Fruit fly (Drosophila melanogaster) whole organism, embryonic: ENCODE results near the gene Ist1.

Source experiments
- Atf6 ChIP-seq: fragments of 200-800 bp; sonication (Bioruptor generic); IDR thresholded peaks from 2 replicates; pipeline ENCODE4 v1.3.6; 2022; ENCODE audit warnings: missing biosample characterization, missing genetic modification characterization
- Awh ChIP-seq: fragments of 200-800 bp; sonication (Bioruptor generic); IDR thresholded peaks from 2 replicates; pipeline ENCODE4, ENCODE4 v1.3.6; 2022; ENCODE audit warnings: missing biosample characterization, missing genetic modification characterization
- C15 ChIP-seq: fragments of 200-800 bp; sonication (Bioruptor generic); IDR thresholded peaks from 3 replicates; pipeline ENCODE4 v1.3.6; 2022; ENCODE audit warnings: missing biosample characterization, missing genetic modification characterization
- CG1024 ChIP-seq: fragments of 200-800 bp; sonication (Bioruptor generic); IDR thresholded peaks from 2 replicates; pipeline ENCODE4 v1.3.6; 2022; ENCODE audit warnings: missing biosample characterization, missing genetic modification characterization
- CG10543 ChIP-seq: fragments of 200-800 bp; sonication (Bioruptor generic); optimal IDR thresholded peaks from 3 replicates; lab custom pipeline; 2017; ENCODE audit warnings: missing biosample characterization, mild to moderate bottlenecking, missing genetic modification characterization, moderate library complexity
- CG11093 ChIP-seq: fragments of 200-800 bp; sonication (Bioruptor generic); IDR thresholded peaks from 3 replicates; pipeline ENCODE4 v1.3.6; 2022; ENCODE audit warnings: missing biosample characterization, missing genetic modification characterization
- CG11560 ChIP-seq: fragments of 200-800 bp; sonication (Bioruptor generic); IDR thresholded peaks from 3 replicates; pipeline ENCODE4 v1.3.6; 2022; ENCODE audit warnings: missing biosample characterization, missing genetic modification characterization
- CG12299 ChIP-seq: fragments of 200-800 bp; sonication (Bioruptor generic); optimal IDR thresholded peaks from 2 replicates; lab custom pipeline; 2018; ENCODE audit warnings: missing biosample characterization, mild to moderate bottlenecking, missing genetic modification characterization
- CG13775 ChIP-seq: fragments of 200-800 bp; sonication (Bioruptor generic); optimal IDR thresholded peaks from 3 replicates; lab custom pipeline; 2017; ENCODE audit warnings: missing biosample characterization, mild to moderate bottlenecking, missing genetic modification characterization
- CG14014 ChIP-seq: fragments of 200-800 bp; sonication (Bioruptor generic); IDR thresholded peaks from 2 replicates; pipeline ENCODE4 v1.3.6; 2022; ENCODE audit warnings: missing biosample characterization, missing genetic modification characterization
- CG14860 ChIP-seq: fragments of 200-800 bp; sonication (Bioruptor generic); IDR thresholded peaks from 3 replicates; pipeline ENCODE4 v1.3.6; 2022; ENCODE audit warnings: missing biosample characterization, missing genetic modification characterization; ENCODE audit not compliant: partially characterized antibody
- CG17912 ChIP-seq: fragments of 200-800 bp; sonication (Bioruptor generic); optimal IDR thresholded peaks from 2 replicates; lab custom pipeline; 2018; ENCODE audit warnings: missing biosample characterization, mild to moderate bottlenecking, missing genetic modification characterization
- CG18262 ChIP-seq: fragments of 200-800 bp; optimal IDR thresholded peaks from 3 replicates; lab custom pipeline; 2019; ENCODE audit warnings: missing biosample characterization, mild to moderate bottlenecking, missing genetic modification characterization, moderate library complexity
- CG31441 ChIP-seq: fragments of 200-800 bp; sonication (Bioruptor generic); IDR thresholded peaks from 2 replicates; pipeline ENCODE4 v1.3.6; 2022; ENCODE audit warnings: missing biosample characterization, missing genetic modification characterization
- CG34376 ChIP-seq: fragments of 200-800 bp; sonication (Bioruptor generic); optimal IDR thresholded peaks from 2 replicates; lab custom pipeline; 2018; ENCODE audit warnings: missing biosample characterization, mild to moderate bottlenecking, missing genetic modification characterization
- CG4617 ChIP-seq: fragments of 200-800 bp; sonication (Bioruptor generic); optimal IDR thresholded peaks from 3 replicates; lab custom pipeline; 2016; ENCODE audit warnings: missing biosample characterization, missing genetic modification characterization, borderline replicate concordance
- CG6654 ChIP-seq: fragments of 200-800 bp; sonication (Bioruptor generic); optimal IDR thresholded peaks from 2 replicates; lab custom pipeline; 2017; ENCODE audit warnings: missing biosample characterization, mild to moderate bottlenecking, missing genetic modification characterization
- CG6791 ChIP-seq: fragments of 200-800 bp; sonication (Bioruptor generic); IDR thresholded peaks from 3 replicates; pipeline ENCODE4 v1.3.6; 2022; ENCODE audit warnings: missing biosample characterization, missing genetic modification characterization; ENCODE audit not compliant: partially characterized antibody
- CG7271 ChIP-seq: fragments of 200-800 bp; sonication (Bioruptor generic); optimal IDR thresholded peaks from 2 replicates; lab custom pipeline; 2018; ENCODE audit warnings: missing biosample characterization, mild to moderate bottlenecking, missing genetic modification characterization, moderate library complexity
- CG8290 ChIP-seq, 3 experiments: fragments of 200-800 bp; sonication (Bioruptor generic); optimal IDR thresholded peaks; 2 replicates each; lab custom pipeline; 2016 to 2019; ENCODE audit warnings: missing biosample characterization in 3 of 3, missing genetic modification characterization in 3 of 3, mild to moderate bottlenecking in 2 of 3, moderate library complexity in 1 of 3
- CrebB ChIP-seq: fragments of 200-800 bp; sonication (Bioruptor generic); optimal IDR thresholded peaks from 3 replicates; lab custom pipeline; 2018; ENCODE audit warnings: missing biosample characterization, mild to moderate bottlenecking, missing genetic modification characterization
- Doc2 ChIP-seq: fragments of 200-800 bp; sonication (Bioruptor generic); IDR thresholded peaks from 2 replicates; pipeline ENCODE4 v1.3.6; 2022; ENCODE audit warnings: missing biosample characterization, missing genetic modification characterization
- Doc3 ChIP-seq: fragments of 200-800 bp; sonication (Bioruptor generic); IDR thresholded peaks from 3 replicates; pipeline ENCODE4 v1.3.6; 2022; ENCODE audit warnings: missing biosample characterization, missing genetic modification characterization; ENCODE audit not compliant: partially characterized antibody
- Ets65A ChIP-seq: fragments of 200-800 bp; sonication (Bioruptor generic); peaks from one replicate; lab custom pipeline; 2016; ENCODE audit warnings: missing biosample characterization, missing genetic modification characterization
- Fer1 ChIP-seq: fragments of 200-800 bp; sonication (Bioruptor generic); optimal IDR thresholded peaks from 2 replicates; lab custom pipeline; 2017; ENCODE audit warnings: missing biosample characterization, mild to moderate bottlenecking, missing genetic modification characterization
- Fer2 ChIP-seq: fragments of 200-800 bp; sonication (Bioruptor generic); optimal IDR thresholded peaks from 2 replicates; lab custom pipeline; 2018; ENCODE audit warnings: missing biosample characterization, mild to moderate bottlenecking, missing genetic modification characterization, moderate library complexity
- Hr3 ChIP-seq: fragments of 200-800 bp; sonication (Bioruptor generic); optimal IDR thresholded peaks from 3 replicates; lab custom pipeline; 2016; ENCODE audit warnings: missing biosample characterization, missing genetic modification characterization
- Hr39 ChIP-seq: fragments of >200 bp; optimal IDR thresholded peaks from 2 replicates; lab custom pipeline; 2017
- MESR4 ChIP-seq: fragments of 200-800 bp; sonication (Bioruptor generic); optimal IDR thresholded peaks from 2 replicates; lab custom pipeline; 2018; ENCODE audit warnings: missing biosample characterization, mild to moderate bottlenecking, missing genetic modification characterization, moderate library complexity
- Med ChIP-seq: fragments of 200-800 bp; sonication (Bioruptor generic); peaks from one replicate; lab custom pipeline; 2016; ENCODE audit warnings: missing biosample characterization, missing genetic modification characterization, mild to moderate bottlenecking, inconsistent platforms, moderate library complexity
- NC2α ChIP-seq: fragments of 200-800 bp; sonication (Bioruptor generic); optimal IDR thresholded peaks from 2 replicates; lab custom pipeline; 2016; ENCODE audit warnings: missing biosample characterization, missing genetic modification characterization
- NK7.1 ChIP-seq: fragments of 200-800 bp; sonication (Bioruptor generic); optimal IDR thresholded peaks from 3 replicates; lab custom pipeline; 2016; ENCODE audit warnings: missing biosample characterization, missing genetic modification characterization
- Taf1 ChIP-seq: fragments of 200-800 bp; sonication (Bioruptor generic); IDR thresholded peaks from 2 replicates; pipeline ENCODE4 v1.3.6; 2022; ENCODE audit warnings: missing biosample characterization, missing genetic modification characterization
- cwo ChIP-seq: fragments of 200-800 bp; sonication (Bioruptor generic); optimal IDR thresholded peaks from 3 replicates; lab custom pipeline; 2017; ENCODE audit warnings: missing biosample characterization, missing genetic modification characterization, mild to moderate bottlenecking, moderate library complexity, missing genetic modification reagents
- dysf ChIP-seq: fragments of 200-800 bp; sonication (Bioruptor generic); IDR thresholded peaks from 3 replicates; pipeline ENCODE4 v1.3.6; 2022; ENCODE audit warnings: missing biosample characterization, missing genetic modification characterization
- her ChIP-seq: fragments of 200-800 bp; sonication (Bioruptor generic); optimal IDR thresholded peaks from 2 replicates; lab custom pipeline; 2016; ENCODE audit warnings: missing biosample characterization, missing genetic modification characterization
- lmd ChIP-seq: fragments of 200-800 bp; sonication (Bioruptor generic); IDR thresholded peaks from 2 replicates; pipeline ENCODE4 v1.3.6; 2022; ENCODE audit warnings: missing biosample characterization, missing genetic modification characterization
- lola ChIP-seq, 3 experiments: fragments of >200 bp in 2 of 3; fragments of 200-800 bp in 1 of 3; sonication (Bioruptor generic) in 1 of 3; optimal IDR thresholded peaks; 2 replicates each; lab custom pipeline; 2017 to 2019; ENCODE audit warnings: missing biosample characterization in 3 of 3, missing genetic modification characterization in 3 of 3, mild to moderate bottlenecking in 1 of 3, moderate library complexity in 1 of 3
- mam ChIP-seq: fragments of 200-800 bp; sonication (Bioruptor generic); optimal IDR thresholded peaks from 3 replicates; lab custom pipeline; 2016; ENCODE audit warnings: missing biosample characterization, missing genetic modification characterization
- mld ChIP-seq: fragments of 200-800 bp; sonication (Bioruptor generic); IDR thresholded peaks from 3 replicates; pipeline ENCODE4 v1.3.6; 2022; ENCODE audit warnings: missing biosample characterization, missing genetic modification characterization; ENCODE audit not compliant: partially characterized antibody
- ranshi ChIP-seq: fragments of 200-800 bp; sonication (Bioruptor generic); IDR thresholded peaks from 2 replicates; pipeline ENCODE4 v1.3.6; 2022; ENCODE audit warnings: missing biosample characterization, missing genetic modification characterization
- ro ChIP-seq: fragments of 200-800 bp; sonication (Bioruptor generic); IDR thresholded peaks from 2 replicates; pipeline ENCODE4 v1.3.6; 2022; ENCODE audit warnings: missing biosample characterization, missing genetic modification characterization
- sens-2 ChIP-seq: fragments of 200-800 bp; sonication (Bioruptor generic); IDR thresholded peaks from 2 replicates; pipeline ENCODE4 v1.3.6; 2022; ENCODE audit warnings: missing biosample characterization, missing genetic modification characterization
- slou ChIP-seq: fragments of 200-800 bp; sonication (Bioruptor generic); optimal IDR thresholded peaks from 3 replicates; lab custom pipeline; 2016; ENCODE audit warnings: missing biosample characterization, missing genetic modification characterization
- tin ChIP-seq: fragments of 200-800 bp; sonication (Bioruptor generic); optimal IDR thresholded peaks from 3 replicates; lab custom pipeline; 2016; ENCODE audit warnings: missing biosample characterization, missing genetic modification characterization
- ttk ChIP-seq: fragments of 200-800 bp; sonication (Bioruptor generic); IDR thresholded peaks from 2 replicates; pipeline ENCODE4 v2.1.2; 2022; ENCODE audit warnings: missing biosample characterization, missing genetic modification characterization
- usp ChIP-seq: fragments of >200 bp; optimal IDR thresholded peaks from 2 replicates; lab custom pipeline; 2017; ENCODE audit warnings: missing biosample characterization, missing genetic modification characterization
- vnd ChIP-seq: fragments of 200-800 bp; sonication (Bioruptor generic); IDR thresholded peaks from 3 replicates; pipeline ENCODE4 v1.3.6; 2022; ENCODE audit warnings: missing biosample characterization, missing genetic modification characterization; ENCODE audit not compliant: partially characterized antibody
- zfh1 ChIP-seq: fragments of 200-800 bp; sonication (Bioruptor generic); IDR thresholded peaks from 3 replicates; pipeline ENCODE4 v1.3.6; 2022; ENCODE audit warnings: missing biosample characterization, missing genetic modification characterization

Ist1 gene

DNA sequence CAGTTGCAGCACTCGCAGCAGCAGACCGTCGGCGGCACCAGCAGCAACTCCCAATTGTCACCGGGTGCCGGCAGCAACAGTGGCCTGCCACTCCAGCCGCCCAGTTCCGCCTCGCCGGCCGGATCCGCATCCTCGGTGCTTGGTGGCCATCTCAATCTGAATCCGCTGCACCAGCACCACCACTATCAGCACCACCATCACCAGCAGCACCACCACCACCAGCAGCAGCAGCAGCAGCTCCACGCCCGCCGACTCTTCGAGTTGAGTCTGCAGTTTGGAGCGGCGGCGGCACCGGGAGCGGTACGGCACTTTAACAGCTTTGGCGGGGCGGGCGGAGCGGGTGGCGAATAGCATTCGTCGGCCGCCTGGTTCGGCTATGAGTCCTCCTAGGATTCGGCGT, 36.3 kb upstream of the Ist1 start:
- TF ChIP-seq MESR4 (no peak), CrebB (tag; lab: Kevin White, UChicago) (no peak), CG12299 (tag; lab: Kevin White, UChicago) (no peak), CG31441 (GFP tag; lab: Robert Waterston, UW) (no peak), Hr3 (GFP tag; lab: Kevin White, UChicago) (no peak), mld (GFP tag; lab: Robert Waterston, UW) (no peak), ttk (GFP tag; lab: Robert Waterston, UW) (no peak), CG11093 (GFP tag; lab: Robert Waterston, UW) (no peak), zfh1 (GFP tag; lab: Robert Waterston, UW) (no peak), CG14860 (GFP tag; lab: Robert Waterston, UW) (0 out of 3 replicates have a peak, but pooled peaks have one; percentile 31), Med (GFP tag; lab: Kevin White, UChicago) (peak; percentile 61), usp (GFP tag; lab: Kevin White, UChicago) (no peak), mam (no peak), slou (GFP tag; lab: Kevin White, UChicago) (no peak), lmd (GFP tag; lab: Robert Waterston, UW) (no peak), ranshi (GFP tag; lab: Robert Waterston, UW) (no peak), CG1024 (0 out of 2 replicates have a peak, but pooled peaks have one; percentile 13), Awh (GFP tag; lab: Robert Waterston, UW) (no peak), Atf6 (no peak), ro (no peak), tin (no peak), her (GFP tag; lab: Kevin White, UChicago) (no peak), NC2α (GFP tag; lab: Kevin White, UChicago) (no peak), Doc3 (no peak), CG8290 (GFP tag; optimal IDR thresholded peaks at IDR 0.05; lab: Kevin White, UChicago) (no peak), CG8290 (tag; optimal IDR thresholded peaks at IDR 0.05; lab: Kevin White, UChicago) (no peak), C15 (GFP tag; lab: Robert Waterston, UW) (no peak), Doc2 (GFP tag; lab: Robert Waterston, UW) (no peak), sens-2 (GFP tag; lab: Robert Waterston, UW) (no peak), CG13775 (peak; percentile 67), CG6791 (GFP tag; lab: Robert Waterston, UW) (0 out of 3 replicates have a peak, but pooled peaks have one; percentile 24), Ets65A (GFP tag; lab: Kevin White, UChicago) (peak; percentile 78), CG7271 (no peak), cwo (GFP tag; lab: Kevin White, UChicago) (no peak), vnd (GFP tag; lab: Robert Waterston, UW) (no peak), CG11560 (0 out of 3 replicates have a peak, but pooled peaks have one; percentile 19), CG34376 (no peak), NK7.1 (GFP tag; lab: Kevin White, UChicago) (no peak), CG6654 (GFP tag; lab: Kevin White, UChicago) (no peak), CG17912 (no peak), Fer1 (no peak), Hr39 (lab: Kevin White, UChicago) (no peak), CG14014 (GFP tag; lab: Robert Waterston, UW) (no peak), CG18262 (tag; lab: Kevin White, UChicago) (no peak), Taf1 (GFP tag; lab: Robert Waterston, UW) (no peak), CG4617 (GFP tag; lab: Kevin White, UChicago) (no peak), lola (GFP tag; optimal IDR thresholded peaks at IDR 0.05; lab: Kevin White, UChicago) (no peak), CG10543 (GFP tag; lab: Kevin White, UChicago) (no peak), dysf (no peak), Fer2 (no peak)
